Worm (Caenorhabditis elegans) whole organism, L4 larva: ENCODE measurements around the gene C41C4.9.
A peak's percentile ranks its signal among the peaks of the same experiment; 100 is the strongest.

Experiments
- F37D6.2 ChIP-seq: sonication (generic microtip); optimal IDR thresholded peaks from 2 replicates; lab custom pipeline; 2016; ENCODE audit warnings: mild to moderate bottlenecking, missing genetic modification characterization, missing compliant biosample characterization
- F49E8.2 ChIP-seq: sonication (generic microtip); optimal IDR thresholded peaks from 2 replicates; lab custom pipeline; 2016; ENCODE audit warnings: missing compliant biosample characterization, mild to moderate bottlenecking, missing genetic modification characterization, borderline replicate concordance
- T20F7.1 ChIP-seq: fragments of 200-800 bp; sonication (Bioruptor generic); optimal IDR thresholded peaks from 2 replicates; lab custom pipeline; 2018; ENCODE audit warnings: mild to moderate bottlenecking, missing genetic modification characterization, missing compliant biosample characterization
- T26A8.4 ChIP-seq: fragments of 200-800 bp; sonication (Bioruptor generic); IDR thresholded peaks from 2 replicates; pipeline ENCODE4 v1.3.6; 2022; ENCODE audit warnings: missing genetic modification characterization, missing compliant biosample characterization
- Y105C5A.15 ChIP-seq: fragments of 200-800 bp; sonication (Bioruptor generic); IDR thresholded peaks from 2 replicates; pipeline ENCODE4 v1.3.6; 2022; ENCODE audit warnings: missing genetic modification characterization, missing compliant biosample characterization
- Y48G9A.11 ChIP-seq: fragments of 200-800 bp; sonication (Bioruptor generic); IDR thresholded peaks from 2 replicates; pipeline ENCODE4 v1.3.6; 2022; ENCODE audit warnings: missing genetic modification reagents, missing genetic modification characterization, missing compliant biosample characterization
- Y75B8A.6 ChIP-seq: fragments of 200-800 bp; sonication (Bioruptor generic); IDR thresholded peaks from 2 replicates; pipeline ENCODE4 v1.3.6; 2022; ENCODE audit warnings: missing genetic modification reagents, missing genetic modification characterization, missing compliant biosample characterization
- ZK337.2 ChIP-seq: fragments of 200-800 bp; sonication (Bioruptor generic); IDR thresholded peaks from 2 replicates; pipeline ENCODE4 v1.3.6; 2022; ENCODE audit warnings: missing genetic modification reagents, missing genetic modification characterization, missing compliant biosample characterization
- aly-2 ChIP-seq: sonication (generic microtip); optimal IDR thresholded peaks from 2 replicates; lab custom pipeline; 2018; ENCODE audit warnings: missing biosample characterization, missing genetic modification characterization
- attf-4 ChIP-seq: sonication (generic microtip); optimal IDR thresholded peaks from 3 replicates; lab custom pipeline; 2017; ENCODE audit warnings: missing biosample characterization, missing genetic modification characterization
- ceh-20 ChIP-seq: fragments of 200-800 bp; sonication (Bioruptor generic); IDR thresholded peaks from 2 replicates; pipeline ENCODE4 v1.3.6; 2022; ENCODE audit warnings: missing genetic modification reagents, missing genetic modification characterization, missing compliant biosample characterization
- ceh-32 ChIP-seq: sonication (generic microtip); optimal IDR thresholded peaks from 2 replicates; lab custom pipeline; 2016; ENCODE audit warnings: mild to moderate bottlenecking, missing genetic modification characterization, missing compliant biosample characterization; ENCODE audit not compliant: poor library complexity
- ceh-44 ChIP-seq: fragments of 200-800 bp; sonication (Bioruptor generic); IDR thresholded peaks from 2 replicates; pipeline ENCODE4 v1.3.6; 2022; ENCODE audit warnings: missing genetic modification reagents, missing genetic modification characterization, missing compliant biosample characterization
- ceh-82 ChIP-seq: sonication (generic microtip); optimal IDR thresholded peaks from 2 replicates; lab custom pipeline; 2017; ENCODE audit warnings: missing biosample characterization, missing genetic modification characterization
- cey-2 ChIP-seq: sonication (generic microtip); optimal IDR thresholded peaks from 3 replicates; lab custom pipeline; 2017; ENCODE audit warnings: missing genetic modification characterization, mild to moderate bottlenecking, missing compliant biosample characterization, antibody characterized with exemption, borderline replicate concordance; ENCODE audit not compliant: insufficient read depth
- ctbp-1 ChIP-seq: fragments of 200-800 bp; sonication (Bioruptor generic); IDR thresholded peaks from 2 replicates; pipeline ENCODE4 v1.3.6; 2022; ENCODE audit warnings: missing genetic modification reagents, missing genetic modification characterization, missing compliant biosample characterization
- daf-12 ChIP-seq: fragments of 150-350 bp; optimal IDR thresholded peaks from 2 replicates; lab custom pipeline; 2014; ENCODE audit warnings: missing biosample characterization, missing genetic modification reagents, missing genetic modification characterization
- dmd-8 ChIP-seq: fragments of 200-800 bp; sonication (Bioruptor generic); IDR thresholded peaks from 2 replicates; pipeline ENCODE4 v1.3.6; 2022; ENCODE audit warnings: missing genetic modification characterization, missing compliant biosample characterization
- dmd-9 ChIP-seq: fragments of 200-800 bp; sonication (Bioruptor generic); IDR thresholded peaks from 2 replicates; pipeline ENCODE4 v1.3.6; 2022; ENCODE audit warnings: missing genetic modification reagents, missing genetic modification characterization, missing compliant biosample characterization
- dpl-1 ChIP-seq: fragments of 150-350 bp; optimal IDR thresholded peaks from 2 replicates; lab custom pipeline; 2014; ENCODE audit warnings: missing biosample characterization, missing genetic modification reagents, missing genetic modification characterization
- egl-27 ChIP-seq: sonication (generic microtip); optimal IDR thresholded peaks from 3 replicates; lab custom pipeline; 2017; ENCODE audit warnings: missing biosample characterization, missing genetic modification reagents, missing genetic modification characterization
- fkh-10 ChIP-seq: fragments of 150-350 bp; optimal IDR thresholded peaks from 2 replicates; lab custom pipeline; 2014; ENCODE audit warnings: missing biosample characterization, missing genetic modification reagents, missing genetic modification characterization
- hif-1 ChIP-seq, 2 experiments: sonication (generic microtip); optimal IDR thresholded peaks; 2 replicates each; lab custom pipeline; 2016 to 2017; ENCODE audit warnings: missing compliant biosample characterization in 2 of 2, missing genetic modification characterization in 2 of 2, missing genetic modification reagents in 2 of 2, missing genotype in 2 of 2, mild to moderate bottlenecking in 1 of 2
- hlh-30 ChIP-seq: sonication (generic microtip); optimal IDR thresholded peaks from 2 replicates; lab custom pipeline; 2017; ENCODE audit warnings: antibody characterized with exemption, mild to moderate bottlenecking, missing genetic modification characterization, missing compliant biosample characterization; ENCODE audit not compliant: insufficient read depth
- hmg-1.1 ChIP-seq: fragments of 200-800 bp; sonication (Bioruptor generic); IDR thresholded peaks from 2 replicates; pipeline ENCODE4 v1.3.6; 2022; ENCODE audit warnings: missing genetic modification reagents, missing genetic modification characterization, missing compliant biosample characterization
- jun-1 ChIP-seq: fragments of 150-350 bp; optimal IDR thresholded peaks from 2 replicates; lab custom pipeline; 2014; ENCODE audit warnings: missing biosample characterization, missing genetic modification reagents, missing genetic modification characterization
- lin-29 ChIP-seq: fragments of 200-800 bp; sonication (Bioruptor generic); IDR thresholded peaks from 2 replicates; pipeline ENCODE4 v1.3.6; 2022; ENCODE audit warnings: missing genetic modification reagents, missing genetic modification characterization, missing compliant biosample characterization
- lin-38 ChIP-seq: fragments of 200-800 bp; sonication (Bioruptor generic); IDR thresholded peaks from 2 replicates; pipeline ENCODE4 v1.3.6; 2022; ENCODE audit warnings: missing genetic modification reagents, missing genetic modification characterization, missing compliant biosample characterization
- lin-39 ChIP-seq: fragments of 150-350 bp; optimal IDR thresholded peaks from 2 replicates; lab custom pipeline; 2014; ENCODE audit warnings: missing biosample characterization, missing genetic modification reagents, missing genetic modification characterization
- madf-9 ChIP-seq: fragments of 200-800 bp; sonication (Bioruptor generic); conservative IDR thresholded peaks from 2 replicates; pipeline ENCODE4 v1.3.6; 2022; ENCODE audit warnings: missing genetic modification reagents, missing genetic modification characterization, missing compliant biosample characterization
- mdt-29 ChIP-seq: fragments of 200-800 bp; sonication (Bioruptor generic); IDR thresholded peaks from 2 replicates; pipeline ENCODE4 v1.3.6; 2022; ENCODE audit warnings: missing genetic modification reagents, missing genetic modification characterization, missing compliant biosample characterization
- mes-2 ChIP-seq: sonication (generic microtip); optimal IDR thresholded peaks from 2 replicates; lab custom pipeline; 2016; ENCODE audit warnings: missing genotype, mild to moderate bottlenecking, missing genetic modification characterization, missing compliant biosample characterization; ENCODE audit not compliant: poor library complexity, severe bottlenecking
- mxl-3 ChIP-seq: fragments of 200-800 bp; sonication (Bioruptor generic); optimal IDR thresholded peaks from 2 replicates; lab custom pipeline; 2018; ENCODE audit warnings: mild to moderate bottlenecking, missing genetic modification characterization, missing compliant biosample characterization
- nhr-11 ChIP-seq: fragments of 150-350 bp; optimal IDR thresholded peaks from 2 replicates; lab custom pipeline; 2014; ENCODE audit warnings: missing biosample characterization, missing genetic modification characterization
- nhr-237 ChIP-seq: sonication (generic microtip); optimal IDR thresholded peaks from 2 replicates; lab custom pipeline; 2017; ENCODE audit warnings: missing biosample characterization, missing genetic modification characterization
- nhr-42 ChIP-seq: fragments of 200-800 bp; sonication (Bioruptor generic); IDR thresholded peaks from 2 replicates; pipeline ENCODE4 v1.3.6; 2022; ENCODE audit warnings: missing genetic modification characterization, missing compliant biosample characterization
- nhr-48 ChIP-seq: sonication (generic microtip); optimal IDR thresholded peaks from 2 replicates; lab custom pipeline; 2016; ENCODE audit warnings: mild to moderate bottlenecking, missing genetic modification characterization, missing compliant biosample characterization
- nhr-6 ChIP-seq: fragments of 150-350 bp; optimal IDR thresholded peaks from 2 replicates; lab custom pipeline; 2014; ENCODE audit warnings: missing biosample characterization, missing genetic modification characterization
- nhr-76 ChIP-seq: fragments of 150-350 bp; optimal IDR thresholded peaks from 2 replicates; lab custom pipeline; 2014; ENCODE audit warnings: missing biosample characterization, missing genetic modification characterization
- pha-4 ChIP-seq, 2 experiments: fragments of 150-350 bp in 1 of 2; fragments of 200-800 bp in 1 of 2; sonication (Bioruptor generic) in 1 of 2; IDR thresholded peaks in 1 of 2; optimal IDR thresholded peaks in 1 of 2; 2 replicates each; pipeline versions ENCODE4 v1.3.6 to Lab custom; 2014 to 2022; ENCODE audit warnings: missing genetic modification characterization in 2 of 2, missing genetic modification reagents in 2 of 2, missing biosample characterization in 1 of 2, missing compliant biosample characterization in 1 of 2
- pqm-1 ChIP-seq: sonication (generic microtip); optimal IDR thresholded peaks from 2 replicates; lab custom pipeline; 2017; ENCODE audit warnings: missing biosample characterization, missing genetic modification characterization
- set-16 ChIP-seq: fragments of 200-800 bp; sonication (Bioruptor generic); IDR thresholded peaks from 2 replicates; pipeline ENCODE4 v1.3.6; 2022; ENCODE audit warnings: missing genetic modification reagents, missing genetic modification characterization, missing compliant biosample characterization
- skn-1 ChIP-seq: fragments of 150-350 bp; optimal IDR thresholded peaks from 2 replicates; lab custom pipeline; 2014; ENCODE audit warnings: missing biosample characterization, missing genetic modification characterization
- snpc-4 ChIP-seq: fragments of 150-350 bp; optimal IDR thresholded peaks from 2 replicates; lab custom pipeline; 2014; ENCODE audit warnings: missing biosample characterization, missing genetic modification characterization
- tag-97 ChIP-seq: fragments of 200-800 bp; sonication (Bioruptor generic); IDR thresholded peaks from 2 replicates; pipeline ENCODE4 v1.3.6; 2022; ENCODE audit warnings: missing genetic modification characterization, missing compliant biosample characterization
- unc-130 ChIP-seq: sonication (generic microtip); optimal IDR thresholded peaks from 2 replicates; lab custom pipeline; 2016; ENCODE audit warnings: missing genetic modification reagents, missing genetic modification characterization, missing compliant biosample characterization
- vab-7 ChIP-seq: fragments of 200-800 bp; sonication (Bioruptor generic); IDR thresholded peaks from 2 replicates; pipeline ENCODE4 v1.3.6; 2022; ENCODE audit warnings: missing genetic modification reagents, missing genetic modification characterization, missing compliant biosample characterization
- zfp-2 ChIP-seq: sonication (generic microtip); optimal IDR thresholded peaks from 2 replicates; lab custom pipeline; 2016; ENCODE audit warnings: mild to moderate bottlenecking, missing genetic modification characterization, missing compliant biosample characterization
- ztf-11 ChIP-seq: fragments of 150-350 bp; optimal IDR thresholded peaks from 2 replicates; lab custom pipeline; 2014; ENCODE audit warnings: missing biosample characterization, missing genetic modification characterization

C41C4.9 gene

ce11 chrII:8071801-8072544, 35.5 kb upstream of the C41C4.9 start:
- TF ChIP-seq lin-38 (GFP tag; lab: Robert Waterston, UW) (0 out of 2 replicates have a peak, but pooled peaks have one; percentile 28), nhr-237 (tag; lab: Kevin White, UChicago) (no peak), Y75B8A.6 (GFP tag; lab: Robert Waterston, UW) (no peak), lin-39 (tag; lab: Kevin White, UChicago) (no peak), pqm-1 (tag; lab: Kevin White, UChicago) (no peak), F49E8.2 (no peak), hif-1 (tag; optimal IDR thresholded peaks at IDR 0.05; lab: Kevin White, UChicago) (peak in 1 of 2 experiments; percentile 41), dpl-1 (GFP tag; lab: Kevin White, UChicago) (no peak), madf-9 (no peak), hlh-30 (tag; lab: Kevin White, UChicago) (peak; percentile 94), nhr-11 (tag; lab: Kevin White, UChicago) (peak; percentile 54), mxl-3 (GFP tag; lab: Kevin White, UChicago) (peak; percentile 69), vab-7 (GFP tag; lab: Robert Waterston, UW) (no peak), hmg-1.1 (GFP tag; lab: Robert Waterston, UW) (peak; percentile 58; the same call in 1 of the 2 replicates), ztf-11 (tag; lab: Kevin White, UChicago) (no peak), jun-1 (no peak), T20F7.1 (no peak), F37D6.2 (tag; lab: Kevin White, UChicago) (no peak), unc-130 (GFP tag; lab: Kevin White, UChicago) (no peak), tag-97 (GFP tag; lab: Robert Waterston, UW) (no peak), skn-1 (tag; lab: Kevin White, UChicago) (no peak), T26A8.4 (GFP tag; lab: Robert Waterston, UW) (0 out of 2 replicates have a peak, but pooled peaks have one; percentile 23), nhr-48 (tag; lab: Kevin White, UChicago) (peak; percentile 81), nhr-6 (tag; lab: Kevin White, UChicago) (no peak), ctbp-1 (GFP tag; lab: Robert Waterston, UW) (peak; percentile 73; the same call in 1 of the 2 replicates), cey-2 (tag; lab: Kevin White, UChicago) (no peak), mdt-29 (GFP tag; lab: Robert Waterston, UW) (no peak), egl-27 (tag; lab: Kevin White, UChicago) (no peak), ceh-82 (tag; lab: Kevin White, UChicago) (no peak), lin-29 (GFP tag; lab: Robert Waterston, UW) (no peak), set-16 (no peak), aly-2 (no peak), ZK337.2 (GFP tag; lab: Robert Waterston, UW) (no peak), Y48G9A.11 (GFP tag; lab: Robert Waterston, UW) (no peak), Y105C5A.15 (no peak), dmd-9 (GFP tag; lab: Robert Waterston, UW) (no peak), ceh-32 (tag; lab: Kevin White, UChicago) (no peak), zfp-2 (tag; lab: Kevin White, UChicago) (no peak), daf-12 (no peak), mes-2 (tag; lab: Kevin White, UChicago) (no peak), nhr-76 (tag; lab: Kevin White, UChicago) (no peak), pha-4 (GFP tag; IDR thresholded peaks at IDR 0.05; lab: Robert Waterston, UW) (no peak), pha-4 (tag; optimal IDR thresholded peaks at IDR 0.05; lab: Kevin White, UChicago) (no peak), ceh-20 (GFP tag; lab: Robert Waterston, UW) (peak; percentile 74; the same call in 1 of the 2 replicates), attf-4 (tag; lab: Kevin White, UChicago) (no peak), ceh-44 (no peak), dmd-8 (no peak), fkh-10 (no peak), snpc-4 (tag; lab: Kevin White, UChicago) (no peak), nhr-42 (no peak)
